Worm (Caenorhabditis elegans) whole organism, midembryonic: ENCODE results near the gene ZK666.14.

ENCODE experiments used
- T22C8.4 ChIP-seq: fragments of 200-800 bp; sonication (Bioruptor generic); IDR thresholded peaks from 2 replicates; pipeline ENCODE4 v1.3.6; 2022; ENCODE audit warnings: missing genetic modification characterization, missing compliant biosample characterization
- cog-1 ChIP-seq: sonication (generic microtip); optimal IDR thresholded peaks from 2 replicates; lab custom pipeline; 2016; ENCODE audit warnings: missing genetic modification characterization, missing compliant biosample characterization
- flt-1 ChIP-seq: fragments of 200-800 bp; sonication (Bioruptor generic); IDR thresholded peaks from 2 replicates; pipeline ENCODE4 v1.3.6; 2022; ENCODE audit warnings: missing genetic modification characterization, missing compliant biosample characterization
- klf-2 ChIP-seq: fragments of 200-800 bp; sonication (Bioruptor generic); conservative IDR thresholded peaks from 2 replicates; pipeline ENCODE4 v1.3.6; 2022; ENCODE audit warnings: missing genetic modification reagents, missing genetic modification characterization, missing compliant biosample characterization
- med-1 ChIP-seq: sonication (generic microtip); optimal IDR thresholded peaks from 2 replicates; lab custom pipeline; 2017; ENCODE audit warnings: missing genetic modification characterization, mild to moderate bottlenecking, missing compliant biosample characterization, antibody characterized with exemption, missing genetic modification reagents; ENCODE audit not compliant: insufficient read depth
- ref-1 ChIP-seq: fragments of 200-800 bp; sonication (Bioruptor generic); conservative IDR thresholded peaks from 2 replicates; pipeline ENCODE4 v1.3.6; 2022; ENCODE audit warnings: missing genetic modification reagents, missing genetic modification characterization, missing compliant biosample characterization
- tab-1 ChIP-seq: fragments of 200-800 bp; sonication (Bioruptor generic); IDR thresholded peaks from 2 replicates; pipeline ENCODE4 v1.3.6; 2022; ENCODE audit warnings: missing genetic modification characterization, missing compliant biosample characterization
- ztf-23 ChIP-seq: fragments of 200-800 bp; sonication (Bioruptor generic); IDR thresholded peaks from 2 replicates; pipeline ENCODE4 v1.3.6; 2022; ENCODE audit warnings: missing genetic modification reagents, missing genetic modification characterization, missing compliant biosample characterization
- ztf-29 ChIP-seq: fragments of 200-800 bp; sonication (Bioruptor generic); IDR thresholded peaks from 2 replicates; pipeline ENCODE4 v1.3.6; 2022; ENCODE audit warnings: missing genetic modification reagents, missing genetic modification characterization, missing compliant biosample characterization

The ZK666.14 gene

DNA sequence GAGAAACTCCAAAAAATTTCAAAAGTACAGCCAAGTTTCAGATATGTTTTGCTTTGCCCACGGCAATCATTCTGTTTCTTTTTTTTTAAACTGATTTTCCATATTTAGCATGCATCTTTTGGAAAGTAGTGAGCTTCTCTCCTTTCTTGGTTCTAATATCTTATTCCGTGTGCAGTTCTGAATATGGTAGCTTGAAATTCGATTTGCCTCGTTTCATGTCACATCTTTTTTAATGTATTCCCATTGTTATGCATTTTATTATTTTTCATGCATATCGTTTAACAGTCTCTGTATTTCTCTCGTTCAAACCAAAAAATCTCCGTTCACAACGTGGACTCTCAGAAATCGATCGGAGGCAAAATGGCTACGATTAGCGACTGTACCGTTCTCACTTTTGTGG is at the start of gene ZK666.14:
Gene ZK666.14 (plus strand): TSS at position 301 of the 400 bp plus-strand sequence.
- TF ChIP-seq med-1 (GFP tag; lab: Kevin White, UChicago) (no peak), ref-1 (GFP tag; lab: Robert Waterston, UW) (no peak), tab-1 (GFP tag; lab: Robert Waterston, UW) (no peak), flt-1 (no peak), ztf-23 (GFP tag; lab: Robert Waterston, UW) (no peak), ztf-29 (GFP tag; lab: Robert Waterston, UW) (no peak), cog-1 (tag; lab: Kevin White, UChicago) (no peak), klf-2 (GFP tag; lab: Robert Waterston, UW) (no peak), T22C8.4 (GFP tag; lab: Robert Waterston, UW) (no peak)

ce11 chrII:10444971-10445707 is 49.4 kb upstream of the ZK666.14 start:
- TF ChIP-seq cog-1 (tag; lab: Kevin White, UChicago) (no peak), flt-1 (no peak), klf-2 (GFP tag; lab: Robert Waterston, UW) (no peak), tab-1 (GFP tag; lab: Robert Waterston, UW) (no peak), T22C8.4 (GFP tag; lab: Robert Waterston, UW) (no peak), ztf-23 (GFP tag; lab: Robert Waterston, UW) (no peak), ref-1 (GFP tag; lab: Robert Waterston, UW) (no peak), med-1 (GFP tag; lab: Kevin White, UChicago) (no peak), ztf-29 (GFP tag; lab: Robert Waterston, UW) (no peak)

- no peak for TF ChIP-seq ztf-23 (GFP tag; lab: Robert Waterston, UW)
- TF ChIP-seq tab-1 (GFP tag; lab: Robert Waterston, UW) = no peak
- TF ChIP-seq ztf-29 (GFP tag; lab: Robert Waterston, UW) = no peak
- no peak for TF ChIP-seq klf-2 (GFP tag; lab: Robert Waterston, UW)
- TF ChIP-seq T22C8.4 (GFP tag; lab: Robert Waterston, UW) = no peak
- TF ChIP-seq med-1 (GFP tag; lab: Kevin White, UChicago) = no peak
- no peak for TF ChIP-seq flt-1
- no peak for TF ChIP-seq cog-1 (tag; lab: Kevin White, UChicago)
- TF ChIP-seq ref-1 (GFP tag; lab: Robert Waterston, UW) = no peak
Observed at ce11 chrII:10445738-10446137, 48.8 kb upstream of the ZK666.14 start.

- TF ChIP-seq med-1 (GFP tag; lab: Kevin White, UChicago) = no peak
Observed at ce11 chrII:10446300-10446699, 48.3 kb upstream of the ZK666.14 start.

DNA sequence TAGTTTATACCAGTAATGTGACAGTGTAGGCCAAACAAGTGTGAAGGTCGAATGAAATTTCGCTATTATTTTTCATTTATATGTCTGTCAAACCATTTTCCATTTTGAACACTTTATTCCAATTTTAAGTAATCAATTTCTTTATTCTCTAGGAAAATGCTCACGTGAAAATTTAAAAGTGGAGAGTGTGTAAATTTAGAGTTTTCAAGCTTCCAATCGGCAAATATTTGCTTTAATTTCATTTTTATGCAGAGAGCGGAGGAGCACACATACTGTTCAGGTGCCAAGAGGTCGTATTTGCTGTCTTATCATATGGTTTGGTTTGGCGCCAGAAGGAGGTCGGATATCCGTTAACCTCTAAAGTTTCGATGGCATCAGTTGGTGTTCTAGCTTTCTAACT is 47.8 kb upstream of the ZK666.14 start:
- no peak for TF ChIP-seq ztf-23 (GFP tag; lab: Robert Waterston, UW)
- TF ChIP-seq klf-2 (GFP tag; lab: Robert Waterston, UW) = no peak
- TF ChIP-seq flt-1 = no peak
- no peak for TF ChIP-seq tab-1 (GFP tag; lab: Robert Waterston, UW)
- TF ChIP-seq med-1 (GFP tag; lab: Kevin White, UChicago) = no peak
- no peak for TF ChIP-seq cog-1 (tag; lab: Kevin White, UChicago)
- TF ChIP-seq ref-1 (GFP tag; lab: Robert Waterston, UW) = no peak
- no peak for TF ChIP-seq ztf-29 (GFP tag; lab: Robert Waterston, UW)
- no peak for TF ChIP-seq T22C8.4 (GFP tag; lab: Robert Waterston, UW)

ce11 chrII:10447348-10448316 is 46.9 kb upstream of the ZK666.14 start, which contains the start of gene ZK673.2:
ZK673.2 (plus strand) TSS chrII:10448266.
- TF ChIP-seq med-1 (GFP tag; lab: Kevin White, UChicago) (no peak), ref-1 (GFP tag; lab: Robert Waterston, UW) (no peak), ztf-29 (GFP tag; lab: Robert Waterston, UW) (no peak), T22C8.4 (GFP tag; lab: Robert Waterston, UW) (no peak), flt-1 (no peak), cog-1 (tag; lab: Kevin White, UChicago) (no peak), tab-1 (GFP tag; lab: Robert Waterston, UW) (no peak), klf-2 (GFP tag; lab: Robert Waterston, UW) (no peak), ztf-23 (GFP tag; lab: Robert Waterston, UW) (no peak)

- TF ChIP-seq ref-1 (GFP tag; lab: Robert Waterston, UW) (no peak), klf-2 (GFP tag; lab: Robert Waterston, UW) (no peak), tab-1 (GFP tag; lab: Robert Waterston, UW) (no peak), ztf-29 (GFP tag; lab: Robert Waterston, UW) (no peak), med-1 (GFP tag; lab: Kevin White, UChicago) (no peak), ztf-23 (GFP tag; lab: Robert Waterston, UW) (no peak), flt-1 (no peak), T22C8.4 (GFP tag; lab: Robert Waterston, UW) (no peak), cog-1 (tag; lab: Kevin White, UChicago) (no peak)
Observed at ce11 chrII:10449707-10450106, 44.9 kb upstream of the ZK666.14 start, which contains the start of gene lin-56. lin-56 (plus strand) TSS chrII:10450007.

- TF ChIP-seq cog-1 (tag; lab: Kevin White, UChicago) (no peak), ztf-29 (GFP tag; lab: Robert Waterston, UW) (no peak), med-1 (GFP tag; lab: Kevin White, UChicago) (no peak), ztf-23 (GFP tag; lab: Robert Waterston, UW) (no peak), tab-1 (GFP tag; lab: Robert Waterston, UW) (no peak), flt-1 (no peak), T22C8.4 (GFP tag; lab: Robert Waterston, UW) (no peak), klf-2 (GFP tag; lab: Robert Waterston, UW) (no peak), ref-1 (GFP tag; lab: Robert Waterston, UW) (no peak)
Observed at ce11 chrII:10450335-10450734, 44.2 kb upstream of the ZK666.14 start.
